Fruit fly (Drosophila melanogaster) whole organism, pupa: ENCODE measurements around the gene CG44869.

Experiments used
- CG10348 ChIP-seq: fragments of 200-800 bp; sonication (Bioruptor generic); IDR thresholded peaks from 2 replicates; pipeline ENCODE4 v1.3.6; 2022; ENCODE audit warnings: missing biosample characterization, missing genetic modification characterization
- CG12605 ChIP-seq: fragments of 200-800 bp; sonication (Bioruptor generic); IDR thresholded peaks from 2 replicates; pipeline ENCODE4 v1.3.6; 2022; ENCODE audit warnings: missing biosample characterization, missing genetic modification characterization
- CG13204 ChIP-seq: fragments of 200-800 bp; sonication (Bioruptor generic); optimal IDR thresholded peaks from 2 replicates; lab custom pipeline; 2018; ENCODE audit warnings: missing biosample characterization, mild to moderate bottlenecking, missing genetic modification characterization, moderate library complexity
- CG14655 ChIP-seq: fragments of 200-800 bp; sonication (Bioruptor generic); optimal IDR thresholded peaks from 3 replicates; lab custom pipeline; 2017; ENCODE audit warnings: mild to moderate bottlenecking, missing biosample characterization, missing genetic modification reagents, missing genetic modification characterization
- CG15710 ChIP-seq: fragments of 200-800 bp; sonication (Bioruptor generic); optimal IDR thresholded peaks from 2 replicates; lab custom pipeline; 2018; ENCODE audit warnings: missing biosample characterization, mild to moderate bottlenecking, missing genetic modification characterization, moderate library complexity
- CG17806 ChIP-seq: fragments of 200-800 bp; sonication (Bioruptor generic); optimal IDR thresholded peaks from 2 replicates; lab custom pipeline; 2018; ENCODE audit warnings: missing biosample characterization, mild to moderate bottlenecking, missing genetic modification characterization, moderate library complexity
- CG32121 ChIP-seq: fragments of 200-800 bp; sonication (Bioruptor generic); IDR thresholded peaks from 2 replicates; pipeline ENCODE4 v1.3.6; 2022; ENCODE audit warnings: missing biosample characterization, missing genetic modification characterization
- CG34367 ChIP-seq: fragments of 200-800 bp; sonication (Bioruptor generic); optimal IDR thresholded peaks from 2 replicates; lab custom pipeline; 2018; ENCODE audit warnings: missing biosample characterization, mild to moderate bottlenecking, missing genetic modification characterization
- CG4496 ChIP-seq: fragments of 200-800 bp; sonication (Bioruptor generic); IDR thresholded peaks from 3 replicates; pipeline ENCODE4 v1.3.6; 2022; ENCODE audit warnings: missing biosample characterization, missing genetic modification characterization
- CG8159 ChIP-seq: fragments of 200-800 bp; sonication (Bioruptor generic); optimal IDR thresholded peaks from 3 replicates; lab custom pipeline; 2018; ENCODE audit warnings: missing biosample characterization, mild to moderate bottlenecking, missing genetic modification characterization, moderate library complexity
- CG8301 ChIP-seq: fragments of 200-800 bp; sonication (Bioruptor generic); optimal IDR thresholded peaks from 2 replicates; lab custom pipeline; 2018; ENCODE audit warnings: missing biosample characterization, mild to moderate bottlenecking, missing genetic modification characterization
- CG9948 ChIP-seq: fragments of 200-800 bp; sonication (Bioruptor generic); optimal IDR thresholded peaks from 2 replicates; lab custom pipeline; 2018; ENCODE audit warnings: missing biosample characterization, mild to moderate bottlenecking, missing genetic modification characterization, moderate library complexity
- D1 ChIP-seq: fragments of 200-800 bp; sonication (Bioruptor generic); optimal IDR thresholded peaks from 2 replicates; lab custom pipeline; 2018; ENCODE audit warnings: missing biosample characterization, mild to moderate bottlenecking, missing genetic modification characterization, moderate library complexity
- EcR ChIP-seq: fragments of 200-800 bp; sonication (Bioruptor generic); optimal IDR thresholded peaks from 3 replicates; lab custom pipeline; 2019; ENCODE audit warnings: missing biosample characterization, missing genetic modification characterization, mild to moderate bottlenecking, moderate library complexity, missing genetic modification reagents
- Ets98B ChIP-seq: fragments of 200-800 bp; sonication (Bioruptor generic); IDR thresholded peaks from 2 replicates; pipeline ENCODE4 v1.3.6; 2022; ENCODE audit warnings: missing biosample characterization, missing genetic modification characterization
- Pif1A ChIP-seq: fragments of 200-800 bp; sonication (Bioruptor generic); optimal IDR thresholded peaks from 3 replicates; lab custom pipeline; 2016; ENCODE audit warnings: missing biosample characterization, missing genetic modification characterization
- Pif1B ChIP-seq: fragments of 200-800 bp; sonication (Bioruptor generic); optimal IDR thresholded peaks from 3 replicates; lab custom pipeline; 2016; ENCODE audit warnings: missing biosample characterization, missing genetic modification characterization
- Snoo ChIP-seq: fragments of 200-800 bp; sonication (Bioruptor generic); optimal IDR thresholded peaks from 3 replicates; lab custom pipeline; 2017; ENCODE audit warnings: missing biosample characterization, mild to moderate bottlenecking, missing genetic modification characterization, inconsistent platforms
- fd96Ca ChIP-seq: fragments of 200-800 bp; sonication (Bioruptor generic); IDR thresholded peaks from 3 replicates; pipeline ENCODE4 v1.3.6; 2022; ENCODE audit warnings: missing biosample characterization, missing genetic modification characterization
- gl ChIP-seq: fragments of 200-800 bp; sonication (Bioruptor generic); optimal IDR thresholded peaks from 2 replicates; lab custom pipeline; 2018; ENCODE audit warnings: missing biosample characterization, mild to moderate bottlenecking, missing genetic modification characterization
- rn ChIP-seq: fragments of 200-800 bp; sonication (Bioruptor generic); IDR thresholded peaks from 2 replicates; pipeline ENCODE4 v1.3.6; 2022; ENCODE audit warnings: missing biosample characterization, missing genetic modification characterization

Gene CG44869

DNA sequence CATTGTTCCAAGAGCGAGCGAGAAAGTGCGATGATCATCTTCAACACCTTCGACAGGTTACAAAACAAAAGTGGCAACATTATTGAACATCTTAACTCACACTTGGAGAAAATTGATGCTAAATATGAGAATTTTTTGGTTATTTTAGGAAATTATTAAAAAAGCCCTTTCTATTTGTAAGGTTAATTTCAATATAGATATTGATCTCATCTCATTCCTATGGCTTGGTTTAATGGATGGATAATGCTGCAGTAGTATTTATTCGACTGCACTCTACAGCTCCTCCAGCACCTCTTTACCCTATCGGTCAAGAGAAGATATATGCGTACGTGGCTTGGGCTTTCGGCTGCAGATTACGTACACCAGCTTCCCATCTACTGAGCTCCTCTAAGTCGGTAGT is 31.4 kb downstream of the CG44869 start:
- TF ChIP-seq CG4496 (GFP tag; lab: Robert Waterston, UW) (no peak), Pif1B (no peak), D1 (tag; lab: Kevin White, UChicago) (no peak), CG10348 (no peak), CG14655 (peak; percentile 29), CG8159 (peak; percentile 73), Snoo (tag; lab: Kevin White, UChicago) (no peak), EcR (GFP tag; lab: Kevin White, UChicago) (no peak), CG8301 (no peak), CG32121 (GFP tag; lab: Robert Waterston, UW) (no peak), CG17806 (tag; lab: Kevin White, UChicago) (peak; percentile 68), fd96Ca (GFP tag; lab: Robert Waterston, UW) (no peak), CG9948 (tag; lab: Kevin White, UChicago) (peak; percentile 70), CG12605 (GFP tag; lab: Robert Waterston, UW) (no peak), Ets98B (GFP tag; lab: Robert Waterston, UW) (no peak), CG34367 (tag; lab: Kevin White, UChicago) (peak; percentile 72), gl (no peak), CG13204 (GFP tag; lab: Kevin White, UChicago) (no peak), Pif1A (peak; percentile 10), CG15710 (tag; lab: Kevin White, UChicago) (peak; percentile 60), rn (GFP tag; lab: Robert Waterston, UW) (no peak)

DNA sequence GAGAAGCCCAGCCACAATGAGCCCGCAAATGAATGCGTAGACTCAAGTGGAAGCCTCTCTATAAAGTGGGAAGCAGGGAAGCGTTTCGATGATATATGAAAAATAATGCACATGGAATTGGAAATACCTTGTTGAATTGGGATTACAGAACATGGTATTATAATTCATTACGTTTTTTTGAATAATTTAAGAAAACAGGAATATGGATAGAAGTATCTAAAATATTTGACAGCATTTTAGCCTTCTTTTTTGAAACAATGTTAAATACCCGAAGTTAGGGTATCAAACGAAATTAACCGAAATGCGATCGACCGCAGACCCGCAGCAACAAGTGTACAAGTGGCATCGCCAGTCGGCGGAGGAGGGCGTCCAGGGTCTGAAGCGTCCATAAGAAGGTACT is 32.1 kb downstream of the CG44869 start:
- peak; percentile 45 for TF ChIP-seq Pif1B
- peak; percentile 62 for TF ChIP-seq Snoo (tag; lab: Kevin White, UChicago)
- peak; percentile 8 for TF ChIP-seq CG8301
- TF ChIP-seq CG34367 (tag; lab: Kevin White, UChicago) = peak; percentile 77
- peak; percentile 86 for TF ChIP-seq CG15710 (tag; lab: Kevin White, UChicago)
- peak; percentile 47 for TF ChIP-seq CG13204 (GFP tag; lab: Kevin White, UChicago)
- TF ChIP-seq D1 (tag; lab: Kevin White, UChicago) = peak; percentile 79
- peak; percentile 38 for TF ChIP-seq gl
- peak; percentile 58 for TF ChIP-seq CG14655
- TF ChIP-seq CG9948 (tag; lab: Kevin White, UChicago) = peak; percentile 84
- TF ChIP-seq CG10348 = no peak
- no peak for TF ChIP-seq fd96Ca (GFP tag; lab: Robert Waterston, UW)
- no peak for TF ChIP-seq CG32121 (GFP tag; lab: Robert Waterston, UW)
- peak; percentile 85 for TF ChIP-seq CG17806 (tag; lab: Kevin White, UChicago)
- no peak for TF ChIP-seq CG4496 (GFP tag; lab: Robert Waterston, UW)
- peak; percentile 91 for TF ChIP-seq CG8159
- no peak for TF ChIP-seq CG12605 (GFP tag; lab: Robert Waterston, UW)
- peak; percentile 51 for TF ChIP-seq Pif1A
- peak; percentile 70 for TF ChIP-seq EcR (GFP tag; lab: Kevin White, UChicago)

DNA sequence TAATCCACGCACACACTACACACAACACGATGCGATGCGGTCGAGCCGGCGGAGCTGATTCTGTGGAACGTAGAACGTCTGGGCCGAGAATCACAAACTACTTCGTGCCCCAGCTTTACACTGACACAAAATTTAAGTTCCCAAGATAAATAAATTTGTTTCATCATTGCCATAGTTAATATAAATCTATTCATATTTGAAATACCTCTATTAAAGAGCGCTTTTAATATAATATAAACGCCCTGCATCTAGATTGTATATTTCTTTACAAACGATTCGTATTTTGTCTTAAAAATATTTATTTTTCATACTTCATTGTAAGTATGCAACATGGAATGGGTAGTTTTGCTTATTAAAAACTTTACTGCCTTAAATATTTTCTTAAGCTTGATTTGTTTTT is 32.8 kb downstream of the CG44869 start:
- TF ChIP-seq CG4496 (GFP tag; lab: Robert Waterston, UW) (no peak), CG13204 (GFP tag; lab: Kevin White, UChicago) (peak; percentile 19), CG8301 (peak; percentile 39), D1 (tag; lab: Kevin White, UChicago) (peak; percentile 48), CG15710 (tag; lab: Kevin White, UChicago) (peak; percentile 82), fd96Ca (GFP tag; lab: Robert Waterston, UW) (no peak), CG32121 (GFP tag; lab: Robert Waterston, UW) (no peak), Pif1B (peak; percentile 19), CG14655 (peak; percentile 66), CG8159 (peak; percentile 91), Ets98B (GFP tag; lab: Robert Waterston, UW) (no peak), Snoo (tag; lab: Kevin White, UChicago) (peak; percentile 78), EcR (GFP tag; lab: Kevin White, UChicago) (no peak), gl (no peak), CG10348 (no peak), rn (GFP tag; lab: Robert Waterston, UW) (no peak), CG12605 (GFP tag; lab: Robert Waterston, UW) (no peak), CG9948 (tag; lab: Kevin White, UChicago) (peak; percentile 81), CG17806 (tag; lab: Kevin White, UChicago) (peak; percentile 80), Pif1A (peak; percentile 30), CG34367 (tag; lab: Kevin White, UChicago) (peak; percentile 70)

DNA sequence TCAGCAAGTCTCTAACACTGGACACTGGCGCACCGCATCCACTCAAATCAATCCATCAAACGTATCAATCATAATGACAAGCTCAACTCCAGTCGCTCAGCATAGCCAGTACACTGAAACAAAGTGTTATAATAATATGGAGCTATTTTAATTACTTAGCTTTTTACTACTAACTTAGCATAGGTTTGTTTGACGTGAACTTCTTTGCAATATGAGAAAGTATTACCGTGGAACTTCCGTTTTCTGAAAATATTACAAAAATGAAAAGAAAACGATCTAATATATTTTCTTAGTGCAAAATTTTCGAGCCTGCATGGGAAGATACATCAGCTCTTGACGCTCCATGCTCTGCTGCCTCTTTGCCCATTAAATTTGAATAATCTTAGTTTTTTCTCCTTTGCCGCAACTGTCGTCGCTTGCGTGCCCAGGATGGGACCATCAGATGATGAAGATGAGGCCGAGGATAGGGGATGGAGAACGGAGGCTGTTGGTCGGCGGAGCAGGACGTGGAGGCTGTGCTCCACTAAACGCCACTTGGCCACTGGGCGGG is 35.1 kb downstream of the CG44869 start:
- TF ChIP-seq fd96Ca (GFP tag; lab: Robert Waterston, UW) (no peak; the same call in 2 of the 3 replicates), CG13204 (GFP tag; lab: Kevin White, UChicago) (no peak), CG34367 (tag; lab: Kevin White, UChicago) (no peak), CG12605 (GFP tag; lab: Robert Waterston, UW) (0 out of 2 replicates have a peak, but pooled peaks have one; percentile 30), CG15710 (tag; lab: Kevin White, UChicago) (no peak), Ets98B (GFP tag; lab: Robert Waterston, UW) (peak; percentile 49), CG14655 (peak; percentile 63), CG4496 (GFP tag; lab: Robert Waterston, UW) (peak; percentile 63), CG8301 (peak; percentile 41)

DNA sequence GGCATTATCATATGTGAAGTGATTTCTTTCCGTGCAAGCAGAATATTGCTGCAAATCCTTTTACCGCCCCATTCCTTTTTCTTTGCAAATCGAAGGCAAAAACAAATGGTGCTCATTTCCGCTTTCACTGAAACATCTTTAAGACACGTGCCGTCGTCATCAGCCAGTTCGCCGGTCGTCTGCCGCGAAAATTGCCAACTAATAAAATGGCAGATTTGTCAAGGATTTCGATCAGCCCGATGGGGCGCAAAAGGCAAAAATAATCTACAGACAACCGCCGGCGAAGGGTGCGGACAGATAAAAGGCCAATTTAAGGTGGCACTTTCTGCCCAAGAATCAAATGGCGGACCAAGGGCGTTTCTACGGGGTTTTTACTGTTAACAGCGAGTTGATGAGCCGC is 46.2 kb downstream of the CG44869 start:
- no peak for TF ChIP-seq CG10348
- TF ChIP-seq rn (GFP tag; lab: Robert Waterston, UW) = no peak
- no peak for TF ChIP-seq gl
- no peak for TF ChIP-seq CG17806 (tag; lab: Kevin White, UChicago)
- no peak for TF ChIP-seq CG14655
- TF ChIP-seq CG8159 = no peak
- no peak for TF ChIP-seq CG4496 (GFP tag; lab: Robert Waterston, UW)
- no peak for TF ChIP-seq EcR (GFP tag; lab: Kevin White, UChicago)
- no peak for TF ChIP-seq CG12605 (GFP tag; lab: Robert Waterston, UW)
